Fruit fly (Drosophila melanogaster): ENCODE measurements around the gene CG12316.
A peak's percentile ranks its signal among the peaks of the same experiment; 100 is the strongest.

CG12316 gene

DNA sequence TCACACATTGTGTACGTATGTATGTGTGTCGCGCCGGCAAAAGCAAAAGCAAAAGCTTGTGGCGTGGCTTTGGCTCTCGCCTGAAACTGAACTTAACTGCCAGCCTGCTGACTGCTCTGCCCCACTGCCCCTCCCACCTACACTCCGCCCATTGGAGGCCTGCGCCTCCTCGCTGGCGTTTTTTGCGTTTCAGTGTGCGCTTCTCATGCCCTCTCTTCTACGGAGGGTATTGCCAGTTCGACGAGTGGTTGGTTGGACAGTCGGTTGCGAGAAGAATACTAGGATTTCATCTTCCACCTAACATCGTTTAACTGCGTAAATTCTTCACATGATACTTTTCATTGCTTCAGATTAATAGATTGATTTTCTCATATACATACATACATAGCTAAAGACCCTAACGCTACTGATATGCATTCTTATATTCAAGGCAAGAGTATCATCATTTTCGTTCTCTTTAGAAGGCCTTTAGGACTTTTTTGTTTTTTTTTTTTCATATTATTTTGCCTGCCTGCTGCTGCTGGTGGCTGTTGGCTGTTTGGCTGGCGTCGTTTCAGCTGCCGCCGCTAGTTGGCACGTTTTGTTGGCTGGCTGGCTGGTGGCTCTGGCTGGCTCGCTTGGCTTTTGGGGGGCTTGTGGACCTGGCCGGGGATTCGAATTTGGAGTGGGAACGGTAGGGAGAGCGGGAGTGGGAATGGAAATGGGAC, 31.7 kb downstream of the CG12316 start (continued):
- TF ChIP-seq stwl (tag; optimal IDR thresholded peaks at IDR 0.05) = no peak
- no peak for TF ChIP-seq pros (GFP tag; optimal IDR thresholded peaks at IDR 0.05)
- peak; percentile 62 for TF ChIP-seq CG3847 (GFP tag; IDR thresholded peaks at IDR 0.05)
- TF ChIP-seq run (tag; optimal IDR thresholded peaks at IDR 0.05) = no peak
- TF ChIP-seq Side (GFP tag; optimal IDR thresholded peaks at IDR 0.05) = peak; percentile 18
- no peak for TF ChIP-seq Awh (GFP tag; IDR thresholded peaks at IDR 0.05)
- no peak for TF ChIP-seq CG6683 (GFP tag; optimal IDR thresholded peaks at IDR 0.05)
- no peak; the same call in 1 of the 2 replicates for TF ChIP-seq vvl (GFP tag; IDR thresholded peaks at IDR 0.05)
- TF ChIP-seq CG18011 (GFP tag; optimal IDR thresholded peaks at IDR 0.05) = peak; percentile 17
- no peak for TF ChIP-seq lola (GFP tag; optimal IDR thresholded peaks at IDR 0.05)
- peak; percentile 9 for TF ChIP-seq CG10654 (GFP tag; optimal IDR thresholded peaks at IDR 0.05)
- peak; percentile 70; the same call in 2 of the 3 replicates for TF ChIP-seq CG11695 (GFP tag; IDR thresholded peaks at IDR 0.05)
- TF ChIP-seq CG15601 (tag; optimal IDR thresholded peaks at IDR 0.05) = no peak
- TF ChIP-seq fd102C (GFP tag; optimal IDR thresholded peaks at IDR 0.05) = no peak
- peak; percentile 59; the same call in 1 of the 2 replicates for TF ChIP-seq CG14014 (GFP tag; IDR thresholded peaks at IDR 0.05)
- TF ChIP-seq CG8924 (tag; optimal IDR thresholded peaks at IDR 0.05) = peak; percentile 37
- no peak for TF ChIP-seq Trl (optimal IDR thresholded peaks at IDR 0.05)
- peak; percentile 20 for TF ChIP-seq Trl (GFP tag; optimal IDR thresholded peaks at IDR 0.05)
- TF ChIP-seq scrt (GFP tag; optimal IDR thresholded peaks at IDR 0.05) = peak; percentile 43
- TF ChIP-seq otp (GFP tag; IDR thresholded peaks at IDR 0.05) = no peak
- TF ChIP-seq CG2116 (GFP tag; optimal IDR thresholded peaks at IDR 0.05) = no peak
- no peak for TF ChIP-seq C15 (GFP tag; IDR thresholded peaks at IDR 0.05)
- no peak for TF ChIP-seq bowl (GFP tag; IDR thresholded peaks at IDR 0.05)
- TF ChIP-seq trem (tag; optimal IDR thresholded peaks at IDR 0.05) = no peak
- TF ChIP-seq gsb (GFP tag; IDR thresholded peaks at IDR 0.05) = no peak
- peak; percentile 19; the same call in 1 of the 2 replicates for TF ChIP-seq H2.0 (GFP tag; IDR thresholded peaks at IDR 0.05)
- TF ChIP-seq Atf6 (GFP tag; IDR thresholded peaks at IDR 0.05) = peak; percentile 53; the same call in 1 of the 2 replicates
- TF ChIP-seq ro (GFP tag; IDR thresholded peaks at IDR 0.05) = no peak; the same call in 1 of the 2 replicates
- no peak for TF ChIP-seq CG4360 (GFP tag; IDR thresholded peaks at IDR 0.05)
- TF ChIP-seq CG9932 (GFP tag; IDR thresholded peaks at IDR 0.05) = peak; percentile 60
- peak; percentile 69 for TF ChIP-seq CG7839 (tag; optimal IDR thresholded peaks at IDR 0.05)
- no peak for TF ChIP-seq gsb-n (tag; optimal IDR thresholded peaks at IDR 0.05)
- TF ChIP-seq Lpt (GFP tag; optimal IDR thresholded peaks at IDR 0.05) = no peak
- no peak for TF ChIP-seq psq (GFP tag; optimal IDR thresholded peaks at IDR 0.05)
- TF ChIP-seq crc (GFP tag; optimal IDR thresholded peaks at IDR 0.05) = peak; percentile 16
- TF ChIP-seq tin (GFP tag; optimal IDR thresholded peaks at IDR 0.05) = peak; percentile 46
- no peak for TF ChIP-seq p53 (GFP tag; optimal IDR thresholded peaks at IDR 0.05)
- peak; percentile 70 for TF ChIP-seq dmrt99B (tag; optimal IDR thresholded peaks at IDR 0.05)
- peak; percentile 79 for TF ChIP-seq Ptx1 (GFP tag; IDR thresholded peaks at IDR 0.05)
- no peak for TF ChIP-seq wor (GFP tag; IDR thresholded peaks at IDR 0.05)
- peak; percentile 43 for TF ChIP-seq CG1603 (tag; optimal IDR thresholded peaks at IDR 0.05)
- TF ChIP-seq pfk (GFP tag; optimal IDR thresholded peaks at IDR 0.05) = no peak
- no peak for TF ChIP-seq dimm (GFP tag; IDR thresholded peaks at IDR 0.05)
- no peak for TF ChIP-seq CG4854 (GFP tag; optimal IDR thresholded peaks at IDR 0.05)
- peak; percentile 63 for TF ChIP-seq CG12659 (GFP tag; optimal IDR thresholded peaks at IDR 0.05)
- TF ChIP-seq CG14667 (GFP tag; IDR thresholded peaks at IDR 0.05) = no peak; the same call in 1 of the 2 replicates
- TF ChIP-seq CG11504 (tag; optimal IDR thresholded peaks at IDR 0.05) = peak; percentile 72
- TF ChIP-seq CG14860 (GFP tag; IDR thresholded peaks at IDR 0.05; ENCODE audit: partially characterized antibody) = no peak
- TF ChIP-seq tgo (GFP tag; IDR thresholded peaks at IDR 0.05) = no peak; the same call in 1 of the 3 replicates
- TF ChIP-seq Optix (GFP tag; IDR thresholded peaks at IDR 0.05) = peak; percentile 43; the same call in 1 of the 3 replicates
